Worm (Caenorhabditis elegans) whole organism, L3 larva: ENCODE measurements around the gene rpc-2.

Source experiments
- ceh-82 ChIP-seq: fragments of 150-350 bp; optimal IDR thresholded peaks from 2 replicates; lab custom pipeline; 2014; ENCODE audit warnings: missing biosample characterization, missing genetic modification characterization
- ceh-9 ChIP-seq: sonication (generic microtip); optimal IDR thresholded peaks from 2 replicates; lab custom pipeline; 2018; ENCODE audit warnings: missing biosample characterization, missing genetic modification characterization
- daf-12 ChIP-seq: fragments of 150-350 bp; optimal IDR thresholded peaks from 2 replicates; lab custom pipeline; 2014; ENCODE audit warnings: missing biosample characterization, missing genetic modification reagents, missing genetic modification characterization
- egl-27 ChIP-seq: sonication (generic microtip); optimal IDR thresholded peaks from 4 replicates; lab custom pipeline; 2017; ENCODE audit warnings: missing biosample characterization, missing genetic modification reagents, missing genetic modification characterization
- elt-1 ChIP-seq: fragments of 150-350 bp; optimal IDR thresholded peaks from 2 replicates; lab custom pipeline; 2014; ENCODE audit warnings: missing biosample characterization, missing genetic modification characterization
- elt-2 ChIP-seq: sonication (generic microtip); optimal IDR thresholded peaks from 2 replicates; lab custom pipeline; 2016; ENCODE audit warnings: missing genetic modification reagents, mild to moderate bottlenecking, missing genetic modification characterization, missing compliant biosample characterization
- elt-3 ChIP-seq, 3 experiments: fragments of 150-350 bp in 1 of 3; sonication (generic microtip) in 2 of 3; optimal IDR thresholded peaks; 2 replicates in 2 of 3; 4 replicates in 1 of 3; lab custom pipeline; 2014 to 2017; ENCODE audit warnings: missing biosample characterization in 3 of 3, missing genetic modification characterization in 3 of 3
- eor-1 ChIP-seq, 2 experiments: fragments of 150-350 bp; optimal IDR thresholded peaks; 2 replicates each; lab custom pipeline; 2014 to 2018; ENCODE audit warnings: missing biosample characterization in 2 of 2, missing genetic modification characterization in 2 of 2
- fkh-10 ChIP-seq: sonication (generic microtip); optimal IDR thresholded peaks from 2 replicates; lab custom pipeline; 2017; ENCODE audit warnings: missing biosample characterization, missing genetic modification reagents, missing genetic modification characterization
- fos-1 ChIP-seq: fragments of 150-350 bp; optimal IDR thresholded peaks from 2 replicates; lab custom pipeline; 2014; ENCODE audit warnings: missing biosample characterization, missing genetic modification characterization
- hmg-11 ChIP-seq: sonication (generic microtip); optimal IDR thresholded peaks from 2 replicates; lab custom pipeline; 2016; ENCODE audit warnings: missing genetic modification characterization, missing compliant biosample characterization
- jun-1 ChIP-seq: fragments of 150-350 bp; optimal IDR thresholded peaks from 2 replicates; lab custom pipeline; 2014; ENCODE audit warnings: missing biosample characterization, missing genetic modification reagents, missing genetic modification characterization
- lin-15B ChIP-seq: fragments of 150-350 bp; optimal IDR thresholded peaks from 2 replicates; lab custom pipeline; 2014; ENCODE audit warnings: missing biosample characterization, missing genetic modification characterization
- lin-39 ChIP-seq: fragments of 150-350 bp; optimal IDR thresholded peaks from 2 replicates; lab custom pipeline; 2018; ENCODE audit warnings: missing biosample characterization, missing genetic modification reagents, missing genetic modification characterization
- mdl-1 ChIP-seq: fragments of 150-350 bp; optimal IDR thresholded peaks from 2 replicates; lab custom pipeline; 2014; ENCODE audit warnings: missing biosample characterization, missing genetic modification characterization
- mml-1 ChIP-seq: fragments of 150-350 bp; sonication (generic microtip); optimal IDR thresholded peaks from 3 replicates; lab custom pipeline; 2014; ENCODE audit warnings: missing biosample characterization, missing genetic modification characterization
- nfya-1 ChIP-seq: sonication (generic microtip); optimal IDR thresholded peaks from 2 replicates; lab custom pipeline; 2017; ENCODE audit warnings: missing genetic modification characterization, mild to moderate bottlenecking, missing compliant biosample characterization, antibody characterized with exemption, moderate library complexity; ENCODE audit not compliant: insufficient read depth
- nhr-11 ChIP-seq: fragments of 150-350 bp; optimal IDR thresholded peaks from 2 replicates; lab custom pipeline; 2014; ENCODE audit warnings: missing biosample characterization, missing genetic modification characterization
- nhr-23 ChIP-seq: fragments of 150-350 bp; optimal IDR thresholded peaks from 2 replicates; lab custom pipeline; 2014; ENCODE audit warnings: missing biosample characterization, missing genetic modification reagents, missing genetic modification characterization
- nhr-237 ChIP-seq: fragments of 150-350 bp; optimal IDR thresholded peaks from 2 replicates; lab custom pipeline; 2014; ENCODE audit warnings: missing biosample characterization, missing genetic modification characterization
- nhr-25 ChIP-seq: sonication (generic microtip); optimal IDR thresholded peaks from 2 replicates; lab custom pipeline; 2017; ENCODE audit warnings: missing biosample characterization, missing genetic modification characterization
- nhr-28 ChIP-seq: fragments of 150-350 bp; optimal IDR thresholded peaks from 2 replicates; lab custom pipeline; 2014; ENCODE audit warnings: missing biosample characterization, missing genetic modification characterization
- nhr-76 ChIP-seq: fragments of 150-350 bp; sonication (generic microtip); optimal IDR thresholded peaks from 5 replicates; lab custom pipeline; 2014; ENCODE audit warnings: missing biosample characterization, missing genetic modification characterization
- nhr-77 ChIP-seq: fragments of 150-350 bp; optimal IDR thresholded peaks from 2 replicates; lab custom pipeline; 2014; ENCODE audit warnings: missing biosample characterization, missing genetic modification characterization
- pha-4 ChIP-seq: fragments of 150-350 bp; optimal IDR thresholded peaks from 2 replicates; lab custom pipeline; 2014; ENCODE audit warnings: missing biosample characterization, missing genetic modification reagents, missing genetic modification characterization
- pqm-1 ChIP-seq: fragments of 150-350 bp; optimal IDR thresholded peaks from 2 replicates; lab custom pipeline; 2017; ENCODE audit warnings: missing biosample characterization, missing genetic modification characterization, inconsistent platforms
- unc-39 ChIP-seq: sonication (generic microtip); optimal IDR thresholded peaks from 4 replicates; lab custom pipeline; 2017; ENCODE audit warnings: missing biosample characterization, missing genetic modification characterization
- ztf-11 ChIP-seq: fragments of 150-350 bp; optimal IDR thresholded peaks from 2 replicates; lab custom pipeline; 2014; ENCODE audit warnings: missing biosample characterization, missing genetic modification characterization
- ztf-4 ChIP-seq: fragments of 150-350 bp; optimal IDR thresholded peaks from 2 replicates; lab custom pipeline; 2014; ENCODE audit warnings: missing biosample characterization, missing genetic modification characterization

rpc-2 gene

ce11 chrIII:5525973-5526372 lies 31.2 kb upstream of the rpc-2 start, which contains the start of gene dex-1:
Gene dex-1 (plus strand): TSS chrIII:5526104.
- TF ChIP-seq daf-12 (tag; lab: Kevin White, UChicago), result no peak
- TF ChIP-seq nhr-76 (tag; lab: Kevin White, UChicago), result no peak
- TF ChIP-seq nhr-28 (tag; lab: Kevin White, UChicago), result no peak
- TF ChIP-seq fkh-10 (GFP tag; lab: Kevin White, UChicago), result no peak
- TF ChIP-seq ceh-9 (tag; lab: Kevin White, UChicago), result no peak
- TF ChIP-seq nhr-77 (tag; lab: Kevin White, UChicago), result no peak
- TF ChIP-seq elt-2, result no peak
- TF ChIP-seq unc-39 (tag; lab: Kevin White, UChicago), result no peak
- no peak for TF ChIP-seq ceh-82 (tag; lab: Kevin White, UChicago)
- TF ChIP-seq pqm-1 (tag; lab: Kevin White, UChicago), result no peak
- TF ChIP-seq lin-39 (tag; lab: Kevin White, UChicago), result no peak
- no peak for TF ChIP-seq eor-1 (tag; optimal IDR thresholded peaks at IDR 0.05; lab: Kevin White, UChicago)
- no peak for TF ChIP-seq elt-3 (tag; optimal IDR thresholded peaks at IDR 0.05; lab: Kevin White, UChicago)
- TF ChIP-seq mml-1, result no peak

- TF ChIP-seq nhr-77 (tag; lab: Kevin White, UChicago), result no peak
- TF ChIP-seq jun-1, result no peak
- peak; percentile 26 for TF ChIP-seq hmg-11 (tag; lab: Kevin White, UChicago)
- peak; percentile 37 for TF ChIP-seq nhr-25 (tag; lab: Kevin White, UChicago)
- TF ChIP-seq pha-4 (tag; lab: Kevin White, UChicago), result no peak
- no peak for TF ChIP-seq ceh-82 (tag; lab: Kevin White, UChicago)
- no peak for TF ChIP-seq pqm-1 (tag; lab: Kevin White, UChicago)
Observed at ce11 chrIII:5541777-5542176, 15.4 kb upstream of the rpc-2 start.

- TF ChIP-seq nhr-11 (tag; lab: Kevin White, UChicago), result no peak
- TF ChIP-seq lin-15B (tag; lab: Kevin White, UChicago), result no peak
- no peak for TF ChIP-seq ztf-11 (tag; lab: Kevin White, UChicago)
- TF ChIP-seq egl-27 (tag; lab: Kevin White, UChicago), result no peak
- no peak for TF ChIP-seq fos-1 (tag; lab: Kevin White, UChicago)
- TF ChIP-seq mml-1, result no peak
Observed at ce11 chrIII:5543050-5543449, 14.1 kb upstream of the rpc-2 start, which contains the start of gene D1044.6. Gene D1044.6 (minus strand): TSS chrIII:5543177.

- TF ChIP-seq nhr-76 (tag; lab: Kevin White, UChicago) (no peak), nhr-237 (tag; lab: Kevin White, UChicago) (no peak), ztf-4 (tag; lab: Kevin White, UChicago) (no peak), mdl-1 (tag; lab: Kevin White, UChicago) (no peak), lin-39 (tag; lab: Kevin White, UChicago) (no peak)
Observed at ce11 chrIII:5543727-5544345, 13.3 kb upstream of the rpc-2 start, which contains the start of gene D1044.1. Gene D1044.1 (plus strand): TSS chrIII:5544295.

- TF ChIP-seq nhr-77 (tag; lab: Kevin White, UChicago) (no peak), nhr-23 (tag; lab: Kevin White, UChicago) (peak; percentile 74), elt-1 (tag; lab: Kevin White, UChicago) (peak; percentile 28), nhr-25 (tag; lab: Kevin White, UChicago) (peak; percentile 22), nfya-1 (tag; lab: Kevin White, UChicago) (peak; percentile 10)
Observed at ce11 chrIII:5546309-5546708, 10.9 kb upstream of the rpc-2 start.

- peak; percentile 70 for TF ChIP-seq elt-2
- peak; percentile 64 for TF ChIP-seq pqm-1 (tag; lab: Kevin White, UChicago)
- TF ChIP-seq nfya-1 (tag; lab: Kevin White, UChicago), result no peak
- TF ChIP-seq, all 47 proteins: peak for 2
Observed at ce11 chrIII:5546730-5547129, 10.4 kb upstream of the rpc-2 start, which contains the start of gene F09F7.5. Gene F09F7.5 (plus strand): TSS chrIII:5546987.
